Worm (Caenorhabditis elegans) whole organism, L2 larva: ENCODE results near the gene fbxa-36.

Experiments
- ceh-82 ChIP-seq: fragments of 150-350 bp; optimal IDR thresholded peaks from 2 replicates; lab custom pipeline; 2014; ENCODE audit warnings: missing biosample characterization, missing genetic modification characterization
- elt-3 ChIP-seq: sonication (generic microtip); optimal IDR thresholded peaks from 2 replicates; lab custom pipeline; 2017; ENCODE audit warnings: missing biosample characterization, missing genetic modification characterization
- snpc-4 ChIP-seq: fragments of 150-350 bp; optimal IDR thresholded peaks from 2 replicates; lab custom pipeline; 2014; ENCODE audit warnings: missing biosample characterization, missing genetic modification characterization

DNA sequence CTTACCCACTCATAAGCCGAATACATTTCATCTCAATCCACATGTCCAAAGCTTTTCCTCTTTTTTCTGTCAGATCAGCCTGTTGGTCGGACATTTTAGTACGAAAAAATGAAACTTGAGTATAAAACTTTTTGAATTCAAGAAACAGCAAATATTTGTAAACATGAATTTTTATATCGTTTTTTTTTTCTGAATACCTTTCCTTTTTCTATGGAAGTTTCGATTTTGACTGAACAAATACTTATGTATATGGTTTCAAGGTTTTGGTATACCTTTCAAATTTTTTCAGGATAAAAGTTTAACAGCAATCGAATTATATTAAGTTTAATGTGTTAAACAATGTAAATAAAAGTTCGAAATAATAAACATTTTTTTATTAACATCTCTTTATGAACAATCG, 47.2 kb upstream of the fbxa-36 start, which contains the start of gene fbxa-5:
- TF ChIP-seq snpc-4 (tag; lab: Kevin White, UChicago) (no peak), ceh-82 (no peak), elt-3 (tag; lab: Kevin White, UChicago) (no peak)
